Worm (Caenorhabditis elegans) whole organism, dauer: Measurements from ENCODE around the gene R148.8.

Source experiments
- unc-62 ChIP-seq: sonication (generic microtip); optimal IDR thresholded peaks from 2 replicates; lab custom pipeline; 2017; ENCODE audit warnings: missing biosample characterization, missing genetic modification reagents, missing genetic modification characterization

The R148.8 gene

ce11 chrIII:3191195-3191594 lies at the start of gene R148.8:
TSS of gene R148.8 (plus strand) at chrIII:3191495.
- no peak for TF ChIP-seq unc-62 (GFP tag; lab: Kevin White, UChicago)

DNA sequence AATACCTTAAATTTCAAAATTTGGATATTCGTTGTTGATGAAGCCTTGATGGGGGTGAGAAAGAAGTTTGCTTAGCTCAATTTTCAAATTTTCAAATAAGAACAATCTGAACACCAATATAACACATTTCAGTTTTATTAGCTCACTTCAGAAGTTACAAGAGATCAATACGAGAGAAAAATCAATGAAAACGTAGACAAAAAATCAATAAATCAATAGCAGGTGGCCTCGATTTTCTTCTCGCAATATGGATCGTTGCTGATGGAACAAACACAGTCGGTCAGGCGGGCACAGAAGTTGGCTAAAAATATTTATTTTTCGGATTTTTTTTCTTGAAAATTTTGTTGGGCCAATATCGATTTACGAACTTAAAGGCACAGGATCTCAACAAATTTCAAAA lies 49.2 kb upstream of the R148.8 start:
- no peak for TF ChIP-seq unc-62 (GFP tag; lab: Kevin White, UChicago)

DNA sequence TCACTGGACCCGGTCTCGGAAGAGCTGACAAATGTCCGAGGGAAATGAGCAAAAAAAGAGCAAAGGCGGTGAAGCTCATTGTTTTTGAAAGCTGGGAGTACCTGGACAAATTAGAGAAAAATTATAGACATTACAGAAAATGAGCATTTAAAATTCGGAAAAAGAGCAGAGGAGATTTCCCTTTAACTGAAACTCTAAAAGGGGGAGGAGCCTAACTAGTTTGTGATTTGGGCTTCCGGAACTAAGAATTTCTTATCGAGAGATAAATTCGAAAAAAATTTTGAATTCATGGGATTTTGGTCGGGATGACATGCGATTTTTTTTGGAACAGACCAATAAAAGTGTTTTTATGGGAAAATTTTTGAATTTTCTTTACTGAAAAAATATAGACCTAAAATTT lies 47.6 kb upstream of the R148.8 start, which contains the start of gene C44B11.4:
Gene C44B11.4 (minus strand): TSS at position 101 of the 400 bp plus-strand sequence.
- TF ChIP-seq unc-62 (GFP tag; lab: Kevin White, UChicago), result no peak

- no peak for TF ChIP-seq unc-62 (GFP tag; lab: Kevin White, UChicago)
Measured at ce11 chrIII:3152848-3153247, 38.4 kb upstream of the R148.8 start, which contains the start of gene C44B11.6. TSS of gene C44B11.6 (plus strand) at chrIII:3153148.

ce11 chrIII:3154968-3155367 lies 36.3 kb upstream of the R148.8 start, which contains the start of gene C44B11.1:
TSS of gene C44B11.1 (plus strand) at chrIII:3155268.
- TF ChIP-seq unc-62 (GFP tag; lab: Kevin White, UChicago), result no peak

- no peak for TF ChIP-seq unc-62 (GFP tag; lab: Kevin White, UChicago)
Measured at ce11 chrIII:3160490-3160889, 30.8 kb upstream of the R148.8 start.

DNA sequence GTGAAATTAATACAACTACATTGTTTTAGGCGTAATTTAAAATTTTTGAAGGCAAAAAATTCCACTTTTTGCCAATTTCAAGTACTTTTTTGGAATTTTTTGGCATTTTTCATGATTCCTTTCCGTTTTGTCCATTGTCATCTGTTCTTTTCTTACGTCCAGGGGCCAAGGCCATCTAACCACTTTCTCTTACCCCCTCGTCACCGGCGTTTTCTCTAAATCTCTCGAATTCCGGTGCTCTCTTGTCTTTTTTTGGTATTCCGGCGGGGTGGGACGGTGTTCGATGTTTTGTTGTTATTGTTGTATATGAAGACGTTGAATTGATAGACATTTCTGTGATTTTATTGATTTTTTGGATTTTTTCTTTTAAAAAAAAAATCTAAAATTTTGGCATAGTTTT lies 29.7 kb upstream of the R148.8 start:
- TF ChIP-seq unc-62 (GFP tag; lab: Kevin White, UChicago), result no peak

DNA sequence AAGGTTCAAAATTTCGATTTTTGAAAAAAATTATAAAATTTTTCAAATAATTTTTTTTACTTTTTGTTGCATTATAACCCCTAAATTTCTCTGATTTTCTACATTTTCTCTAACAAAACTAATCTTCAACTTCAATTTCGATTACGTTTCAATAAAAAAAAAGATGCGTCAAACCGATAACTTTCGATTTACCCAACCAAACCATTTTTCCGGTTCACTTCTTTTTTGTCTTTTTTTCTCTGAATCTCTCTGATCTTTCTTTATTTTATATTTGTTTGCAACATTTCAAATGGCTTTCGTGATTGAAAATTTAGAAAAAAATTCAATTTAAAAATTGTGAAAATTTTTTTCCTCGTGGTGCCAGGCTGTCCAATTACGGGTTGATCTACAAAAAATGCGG lies 27.8 kb upstream of the R148.8 start:
- TF ChIP-seq unc-62 (GFP tag; lab: Kevin White, UChicago), result no peak

DNA sequence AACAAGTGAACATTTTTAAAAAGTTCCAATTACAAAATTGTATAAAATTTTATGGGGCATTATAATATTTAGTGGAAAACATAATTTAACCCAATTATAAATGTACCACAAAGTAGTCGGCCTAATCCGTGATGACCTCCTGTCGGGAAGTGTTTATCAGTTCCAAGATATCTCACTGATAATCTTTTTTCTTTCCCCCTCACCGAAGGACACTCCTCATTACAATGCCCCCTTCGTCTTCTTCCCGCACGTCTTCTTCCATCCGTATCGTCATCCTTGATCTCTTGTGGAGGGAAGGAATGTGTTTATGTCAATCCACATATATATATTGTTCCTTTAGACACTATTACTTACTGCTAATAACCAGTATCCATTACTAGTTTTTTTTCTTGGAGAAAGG lies 26.0 kb upstream of the R148.8 start, which contains the start of gene R148.5:
Gene R148.5 (plus strand): TSS at position 331 of the 400 bp plus-strand sequence.
- TF ChIP-seq unc-62 (GFP tag; lab: Kevin White, UChicago), result no peak

DNA sequence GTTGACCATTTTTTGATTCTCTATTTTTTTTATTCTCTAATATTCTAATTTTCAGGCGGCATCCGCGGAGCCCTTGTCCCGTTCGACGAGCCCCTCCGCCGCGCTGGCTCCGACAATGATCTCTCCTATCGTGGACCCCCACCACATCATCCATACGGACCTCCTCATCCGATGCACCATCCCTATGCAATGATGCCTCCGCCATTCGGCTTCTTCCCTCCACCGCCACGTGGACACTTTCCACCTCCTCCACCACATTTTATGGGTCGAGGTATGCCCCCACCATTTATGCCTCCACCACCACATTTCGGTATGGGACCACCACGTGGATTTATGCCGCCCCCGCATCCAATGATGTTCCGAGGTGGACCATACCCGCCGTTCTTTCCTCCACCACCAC lies 22.0 kb upstream of the R148.8 start:
- TF ChIP-seq unc-62 (GFP tag; lab: Kevin White, UChicago), result no peak

ce11 chrIII:3170538-3170937 lies 20.8 kb upstream of the R148.8 start:
- no peak for TF ChIP-seq unc-62 (GFP tag; lab: Kevin White, UChicago)

DNA sequence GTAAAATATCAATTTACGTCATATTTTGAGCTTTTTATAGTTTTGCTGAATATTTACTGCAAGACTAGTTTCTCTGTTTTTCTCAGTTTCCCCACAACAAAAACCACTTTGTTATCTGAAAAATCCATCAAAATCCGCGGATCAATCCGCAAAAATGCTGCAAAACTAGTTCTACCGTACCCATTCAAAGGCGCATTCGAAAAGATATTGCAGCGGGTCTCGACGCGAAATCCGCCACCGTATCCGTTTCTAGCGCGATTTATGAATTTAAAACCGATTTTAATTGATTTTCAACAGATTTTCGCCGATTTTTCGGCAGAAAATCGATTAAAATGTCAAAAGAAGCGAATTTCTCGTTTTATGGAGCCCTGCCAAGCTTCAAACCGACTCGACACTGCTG lies 19.9 kb upstream of the R148.8 start, which contains the start of gene R148.4:
Gene R148.4 (plus strand): TSS at position 211 of the 400 bp plus-strand sequence.
- TF ChIP-seq unc-62 (GFP tag; lab: Kevin White, UChicago), result no peak

DNA sequence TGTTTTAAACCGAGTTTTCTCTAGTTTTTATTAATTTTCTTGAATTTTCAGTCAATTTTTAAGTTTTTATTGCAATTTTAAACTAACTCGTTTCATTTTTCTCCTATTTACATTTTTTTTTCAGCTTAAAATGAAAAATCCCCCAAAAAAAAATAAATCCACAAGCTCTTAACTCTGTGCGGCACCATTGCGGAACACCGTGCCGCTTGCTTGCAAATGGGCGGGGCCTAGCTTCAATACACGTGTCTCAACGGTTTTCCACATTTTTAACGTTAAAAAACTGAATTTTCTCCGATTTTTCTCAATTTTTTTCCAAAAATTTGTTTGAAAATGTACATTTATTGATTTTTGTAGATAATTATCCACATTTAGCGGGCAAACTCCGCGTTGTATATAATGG lies 16.3 kb upstream of the R148.8 start, which contains the start of gene R148.3:
Gene R148.3 (plus strand): TSS at position 347 of the 400 bp plus-strand sequence.
- TF ChIP-seq unc-62 (GFP tag; lab: Kevin White, UChicago), result no peak

ce11 chrIII:3176775-3177174 lies 14.5 kb upstream of the R148.8 start:
- TF ChIP-seq unc-62 (GFP tag; lab: Kevin White, UChicago), result no peak

DNA sequence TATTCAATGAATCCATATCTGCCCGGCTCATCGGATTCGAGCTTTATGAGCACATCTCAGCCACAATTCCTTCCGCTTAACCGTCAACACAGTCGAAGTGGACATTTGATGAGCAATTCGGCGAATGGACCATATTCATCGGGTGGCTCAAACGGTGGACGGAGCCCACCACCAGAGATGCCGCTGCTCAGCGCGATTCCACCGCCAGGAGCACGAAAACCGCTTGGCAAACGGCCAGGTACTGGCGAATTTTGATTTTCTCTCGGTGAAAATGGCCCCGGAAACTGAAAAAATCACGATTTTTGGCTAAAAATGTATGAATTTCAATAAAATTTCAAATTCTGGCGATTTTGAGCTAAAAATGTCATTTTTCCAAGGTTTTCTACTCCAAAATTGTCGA lies 11.4 kb upstream of the R148.8 start:
- no peak for TF ChIP-seq unc-62 (GFP tag; lab: Kevin White, UChicago)

- TF ChIP-seq unc-62 (GFP tag; lab: Kevin White, UChicago), result no peak
Measured at ce11 chrIII:3183377-3183776, 7.9 kb upstream of the R148.8 start, which contains the start of gene lmtr-5. TSS of gene lmtr-5 (plus strand) at chrIII:3183677.

DNA sequence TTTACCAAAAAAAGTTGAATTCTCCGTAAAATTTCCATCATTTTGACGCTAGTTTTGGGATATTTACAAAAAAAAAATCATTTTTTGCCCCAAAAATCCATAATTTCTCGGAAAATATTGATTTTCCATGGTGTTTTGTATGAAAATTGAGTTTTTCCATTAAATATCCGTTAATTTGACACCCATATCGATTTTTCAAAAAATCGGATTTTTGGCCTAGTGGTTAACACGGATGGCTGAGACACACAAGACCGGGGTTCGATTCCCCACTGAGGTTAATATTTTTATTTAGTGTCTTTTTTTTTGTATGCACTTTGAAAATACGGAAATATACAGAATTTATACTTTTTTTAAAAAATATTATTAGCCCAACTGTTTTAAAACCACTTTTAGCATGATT lies 6.1 kb upstream of the R148.8 start:
- no peak for TF ChIP-seq unc-62 (GFP tag; lab: Kevin White, UChicago)
